Fruit fly (Drosophila melanogaster): ENCODE results near the gene Sry-delta.

- no peak for TF ChIP-seq CG6276 (GFP tag; optimal IDR thresholded peaks at IDR 0.05)
- no peak for TF ChIP-seq CG4318 (GFP tag; optimal IDR thresholded peaks at IDR 0.05)
- no peak for TF ChIP-seq svp (GFP tag)
- no peak for TF ChIP-seq OdsH (GFP tag; optimal IDR thresholded peaks at IDR 0.05)
- no peak for TF ChIP-seq Gug (GFP tag; IDR thresholded peaks at IDR 0.05)
- TF ChIP-seq CG10669 (GFP tag; optimal IDR thresholded peaks at IDR 0.05) = no peak
- no peak for TF ChIP-seq Eip93F (GFP tag; optimal IDR thresholded peaks at IDR 0.05)
Observed at dm6 chr3R:30000286-30000685, 42.9 kb upstream of the Sry-delta start, which contains the start of gene Tace.

Data from whole organism, prepupa.